Worm (Caenorhabditis elegans) whole organism, dauer: ENCODE results near the gene B0001.3.
"Not testable (repeated sequence)": the region's sequence is repeated elsewhere in the genome, so short reads cannot be mapped to it uniquely, and the experiment has no call there.

Source experiments
- unc-62 ChIP-seq: sonication (generic microtip); optimal IDR thresholded peaks from 2 replicates; lab custom pipeline; 2017; ENCODE audit warnings: missing biosample characterization, missing genetic modification reagents, missing genetic modification characterization

The B0001.3 gene

DNA sequence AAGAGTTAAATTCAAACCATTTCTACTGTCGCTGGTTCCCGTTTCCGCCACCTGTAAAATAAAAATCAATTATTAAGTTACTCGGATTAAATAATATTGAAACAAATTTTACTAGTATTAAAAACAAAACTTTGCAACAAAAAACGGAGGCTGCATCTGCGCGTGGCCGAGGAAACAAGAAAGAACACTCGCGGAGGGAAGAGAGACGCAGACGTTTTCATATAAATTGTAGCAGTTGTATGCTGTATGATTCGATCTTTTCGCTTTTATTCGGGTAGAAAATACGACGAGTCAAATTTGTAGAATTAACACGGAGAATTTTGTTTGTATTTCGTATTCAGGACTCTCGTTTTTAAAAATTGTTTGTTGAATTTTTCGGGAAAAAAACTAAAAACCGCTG, at the start of gene B0001.3:
B0001.3 (minus strand) TSS at position 55 of the 400 bp plus-strand sequence.
- TF ChIP-seq unc-62 (GFP tag; lab: Kevin White, UChicago), result no peak

DNA sequence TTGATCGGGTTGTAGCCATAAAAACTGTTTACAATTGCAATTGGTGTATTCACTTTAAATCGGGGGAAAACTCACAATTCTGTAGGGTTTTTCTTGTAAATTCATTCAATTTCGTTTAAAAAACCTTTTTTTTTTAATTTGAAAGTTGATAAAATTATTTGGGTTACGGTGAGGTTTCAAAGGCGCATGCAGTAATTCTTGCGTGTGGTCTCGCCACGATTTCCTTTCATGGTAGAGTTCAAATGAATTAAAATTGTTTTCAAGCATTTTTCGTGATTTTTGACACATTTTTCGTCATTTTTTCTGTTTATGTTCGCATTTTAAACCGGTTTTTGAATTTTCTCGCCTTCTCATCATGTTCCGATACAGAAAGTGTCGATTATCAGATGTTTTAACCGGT, 49.1 kb upstream of the B0001.3 start:
- TF ChIP-seq unc-62 (GFP tag; lab: Kevin White, UChicago), result no peak

ce11 chrIV:12193338-12193737, 47.8 kb upstream of the B0001.3 start:
- TF ChIP-seq unc-62 (GFP tag; lab: Kevin White, UChicago), result no peak

ce11 chrIV:12192104-12192763, 46.7 kb upstream of the B0001.3 start:
- no peak for TF ChIP-seq unc-62 (GFP tag; lab: Kevin White, UChicago)

- TF ChIP-seq unc-62 (GFP tag; lab: Kevin White, UChicago), result not testable (repeated sequence)
Measured at ce11 chrIV:12178235-12178634, 32.7 kb upstream of the B0001.3 start, which contains the start of gene nlr-1. TSS of gene nlr-1 (minus strand) at chrIV:12178335.

DNA sequence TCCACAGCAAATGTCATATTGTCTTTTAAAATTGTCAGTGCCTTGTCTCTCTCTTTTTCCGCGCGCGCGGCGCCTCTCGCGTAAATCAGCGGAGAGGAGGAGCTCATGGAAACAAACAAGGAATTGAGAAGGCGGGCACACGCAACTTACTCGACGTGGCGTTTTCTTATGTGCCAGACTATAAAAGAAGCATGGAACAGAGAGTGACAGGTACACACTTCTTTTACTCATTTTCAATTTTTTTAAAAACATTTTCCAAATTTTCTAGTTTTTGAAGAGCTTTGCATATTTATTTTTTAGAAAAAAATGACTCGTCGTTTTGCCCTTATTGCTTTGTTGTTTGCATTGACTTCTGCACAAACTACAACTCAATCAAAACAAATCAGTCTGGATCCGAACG, 22.4 kb upstream of the B0001.3 start, which contains the start of gene F20B10.3:
F20B10.3 (plus strand) TSS at position 301 of the 400 bp plus-strand sequence.
- no peak for TF ChIP-seq unc-62 (GFP tag; lab: Kevin White, UChicago)

DNA sequence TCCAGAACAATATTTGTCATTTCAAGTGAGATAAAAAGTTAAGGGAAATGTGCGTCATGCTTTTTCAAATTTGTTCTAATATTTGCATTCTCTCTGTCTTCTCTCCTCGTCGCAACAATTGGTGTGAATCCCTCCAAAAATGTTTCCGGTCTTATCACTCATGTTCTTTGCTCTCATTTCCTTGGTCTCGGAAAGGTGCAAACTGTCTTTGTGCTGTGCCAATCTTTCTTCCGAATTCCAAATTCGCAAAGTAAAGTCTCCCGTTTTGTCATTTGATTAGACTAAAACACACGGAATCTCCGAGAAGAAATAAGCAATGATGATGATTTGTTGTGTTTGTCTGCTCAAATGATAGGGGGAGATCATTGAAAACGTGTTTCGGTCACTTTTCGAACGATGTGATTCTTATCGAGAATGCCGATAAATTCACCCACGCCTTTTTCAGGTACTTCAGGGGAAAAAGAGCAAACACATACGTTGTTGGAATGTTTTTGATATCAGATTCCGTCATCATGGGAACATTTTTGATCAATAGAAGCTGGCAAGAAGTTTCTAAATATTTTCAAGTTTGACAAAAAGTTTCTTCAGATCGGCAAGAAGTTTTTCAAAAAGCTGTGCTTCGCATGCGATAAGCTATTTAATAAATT, 20.0 kb upstream of the B0001.3 start:
- no peak for TF ChIP-seq unc-62 (GFP tag; lab: Kevin White, UChicago)

DNA sequence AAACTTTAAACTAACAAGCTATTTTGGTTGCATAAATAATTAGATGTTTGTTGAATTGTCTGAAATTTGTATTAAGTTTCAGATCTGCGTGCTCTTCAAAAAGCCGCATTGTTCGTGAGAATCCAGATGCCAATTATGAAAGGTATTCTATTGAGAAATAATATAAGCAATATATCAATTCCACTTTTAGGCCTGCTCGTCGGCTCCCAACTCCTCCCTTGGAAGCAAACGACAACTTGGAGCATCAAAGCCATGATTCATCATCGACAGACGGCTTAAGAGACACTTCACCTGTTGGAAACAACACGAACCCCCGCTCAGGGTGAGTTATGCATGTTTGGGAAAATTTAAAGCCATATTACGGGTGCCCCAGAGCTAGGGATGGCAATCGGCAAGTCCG, 17.2 kb upstream of the B0001.3 start:
- no peak for TF ChIP-seq unc-62 (GFP tag; lab: Kevin White, UChicago)

DNA sequence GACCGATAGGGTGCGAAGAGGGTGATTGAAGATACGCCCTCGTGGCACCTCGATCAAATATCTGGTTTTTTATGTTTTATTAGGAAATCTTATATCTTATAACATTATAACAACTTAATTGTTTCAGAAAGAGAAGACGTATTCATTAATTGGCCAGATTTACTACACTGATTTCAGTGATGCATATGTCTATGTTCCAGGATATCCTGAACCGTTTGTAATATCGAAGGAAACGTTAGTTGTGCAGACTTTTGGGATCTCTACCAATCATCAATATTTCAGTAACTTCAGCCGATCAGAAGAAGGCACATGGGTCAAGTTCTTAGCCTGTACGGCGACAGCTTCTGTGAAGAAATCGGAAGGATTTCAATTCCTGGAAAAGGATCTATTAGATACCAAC, 14.9 kb upstream of the B0001.3 start:
- TF ChIP-seq unc-62 (GFP tag; lab: Kevin White, UChicago), result no peak

ce11 chrIV:12157915-12158314, 12.4 kb upstream of the B0001.3 start:
- no peak for TF ChIP-seq unc-62 (GFP tag; lab: Kevin White, UChicago)

DNA sequence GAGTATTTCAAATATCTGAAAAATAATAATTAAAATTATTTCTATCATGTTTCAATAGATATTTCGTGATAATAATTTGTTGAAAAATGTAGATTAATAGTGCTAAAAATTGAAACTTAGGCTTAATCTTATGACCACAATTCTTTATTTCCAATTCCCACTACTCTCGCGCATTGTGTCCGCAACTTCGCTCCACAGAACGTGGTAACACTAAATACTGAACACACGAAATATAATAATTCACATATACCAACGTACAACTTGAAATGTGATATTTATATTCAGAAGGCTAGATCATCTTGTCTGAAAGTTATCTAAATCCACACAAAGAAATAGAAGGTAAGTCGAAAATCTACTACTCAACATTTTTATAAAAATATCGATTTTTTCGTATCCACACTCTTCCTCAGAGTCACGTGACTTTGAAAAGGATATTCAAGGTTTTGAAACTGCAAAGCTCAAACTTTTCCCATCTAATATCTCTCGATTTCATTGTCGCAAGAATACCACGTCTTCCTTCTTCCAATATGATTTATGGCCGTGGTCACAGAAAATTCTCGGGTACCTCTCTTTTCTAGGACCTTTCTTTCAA, 11.2 kb upstream of the B0001.3 start, which contains the start of gene eri-12:
eri-12 (plus strand) TSS at position 197 of the 592 bp plus-strand sequence.
- TF ChIP-seq unc-62 (GFP tag; lab: Kevin White, UChicago), result no peak

DNA sequence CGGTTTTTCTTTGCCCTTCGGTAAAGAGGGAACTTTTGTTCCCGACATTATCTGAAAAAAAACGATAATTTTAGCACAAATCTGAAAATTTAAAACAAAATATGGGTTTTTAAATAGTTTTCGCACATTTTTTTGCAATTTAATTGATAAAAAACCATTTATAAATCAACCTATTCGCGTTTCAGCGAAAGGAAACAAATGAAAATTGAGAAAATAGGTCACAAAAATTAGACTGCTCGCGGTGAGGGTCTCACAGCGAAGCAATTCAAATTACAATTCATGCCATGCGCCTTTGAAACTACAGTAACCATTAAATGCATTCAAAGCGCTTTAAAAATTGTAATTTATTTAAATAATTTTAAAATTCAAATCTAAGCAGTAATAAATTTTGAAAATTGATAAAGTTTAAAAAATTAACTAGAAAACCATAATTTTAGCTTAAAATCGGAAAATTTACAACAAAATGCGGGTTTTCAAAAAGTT, 8.7 kb upstream of the B0001.3 start, which contains the start of gene B0001.7:
B0001.7 (minus strand) TSS at position 51 of the 483 bp plus-strand sequence.
- TF ChIP-seq unc-62 (GFP tag; lab: Kevin White, UChicago), result no peak

- no peak for TF ChIP-seq unc-62 (GFP tag; lab: Kevin White, UChicago)
Measured at ce11 chrIV:12150877-12151276, 5.3 kb upstream of the B0001.3 start, which contains the start of gene B0001.2. TSS of gene B0001.2 (minus strand) at chrIV:12150977.

DNA sequence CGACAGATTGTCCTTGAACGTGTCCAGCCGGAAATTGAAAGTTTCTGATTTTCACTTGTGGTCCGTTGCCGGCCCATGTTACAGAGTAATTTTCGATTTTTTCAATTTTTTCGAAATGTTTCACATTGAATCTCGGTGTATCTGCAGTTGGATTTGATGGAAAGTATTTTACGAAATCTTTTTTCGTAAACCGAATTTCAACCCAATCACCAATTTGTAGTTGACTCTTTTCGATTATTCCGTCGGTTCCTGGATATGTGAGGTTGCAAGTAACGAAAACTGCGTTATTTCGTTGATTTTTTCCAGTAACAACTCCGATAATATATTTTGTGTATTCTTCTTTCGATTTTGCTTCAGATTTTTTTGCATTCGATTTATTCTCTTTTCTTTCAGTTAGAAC, 4.1 kb upstream of the B0001.3 start:
- no peak for TF ChIP-seq unc-62 (GFP tag; lab: Kevin White, UChicago)

DNA sequence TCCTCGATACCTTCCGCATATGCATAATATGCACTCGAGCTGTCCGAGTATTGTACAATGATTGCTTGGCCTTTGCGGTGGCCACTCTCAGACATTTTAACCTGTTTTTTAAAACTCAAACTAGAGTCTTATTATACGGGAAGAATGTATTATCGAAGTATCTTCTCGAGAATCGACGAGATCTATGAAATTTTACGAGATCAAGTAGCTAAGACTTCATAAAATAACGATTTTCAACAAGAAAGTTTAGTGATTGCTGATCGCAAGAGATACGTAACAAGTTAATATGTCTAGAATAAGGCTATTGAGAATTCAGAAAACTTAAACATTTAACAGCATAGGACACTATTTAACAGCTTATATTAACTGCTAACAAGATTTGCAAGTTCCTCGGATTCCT, 2.3 kb downstream of the B0001.3 start, which contains the start of gene B0001.5:
B0001.5 (minus strand) TSS at position 101 of the 400 bp plus-strand sequence.
- no peak for TF ChIP-seq unc-62 (GFP tag; lab: Kevin White, UChicago)

DNA sequence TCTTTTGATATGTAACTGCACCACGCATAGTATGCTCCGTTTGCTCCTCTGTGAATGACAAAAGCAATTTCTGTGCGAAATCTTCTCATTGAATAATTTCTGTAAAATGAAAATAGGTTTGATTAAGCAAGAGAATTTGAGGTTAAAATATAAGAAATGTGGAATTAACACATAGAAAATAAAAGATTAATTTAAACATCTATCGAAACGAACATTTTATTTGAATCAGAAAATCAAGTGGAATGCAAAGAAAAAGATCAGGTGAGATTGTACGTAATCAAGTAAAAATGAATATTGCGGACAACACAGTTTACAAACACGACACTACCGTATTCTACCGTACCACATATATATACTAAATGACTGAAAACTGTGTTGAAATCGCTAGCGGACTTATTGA, 4.6 kb downstream of the B0001.3 start, which contains the start of gene B0001.8:
B0001.8 (minus strand) TSS at position 101 of the 400 bp plus-strand sequence.
- no peak for TF ChIP-seq unc-62 (GFP tag; lab: Kevin White, UChicago)
